Fruit fly (Drosophila melanogaster) whole organism, wandering third instar larva: Measurements from ENCODE around the gene CG45263.

Experiments used
- Abd-B ChIP-seq: fragments of >200 bp; optimal IDR thresholded peaks from 2 replicates; lab custom pipeline; 2017; ENCODE audit warnings: missing biosample characterization, missing genetic modification characterization
- CG9705 ChIP-seq: fragments of 200-800 bp; sonication (Bioruptor generic); optimal IDR thresholded peaks from 2 replicates; lab custom pipeline; 2018; ENCODE audit warnings: missing biosample characterization, mild to moderate bottlenecking, missing genetic modification characterization
- CrebA ChIP-seq: fragments of 200-800 bp; sonication (Bioruptor generic); optimal IDR thresholded peaks from 2 replicates; lab custom pipeline; 2016; ENCODE audit warnings: missing biosample characterization, mild to moderate bottlenecking, missing genetic modification characterization, borderline replicate concordance
- Dfd ChIP-seq: fragments of >200 bp; optimal IDR thresholded peaks from 2 replicates; lab custom pipeline; 2017; ENCODE audit warnings: missing biosample characterization, missing genetic modification characterization
- Dif ChIP-seq: fragments of 200-275, 200-300 bp; sonication (Bioruptor generic); optimal IDR thresholded peaks from 2 replicates; lab custom pipeline; 2018; ENCODE audit warnings: missing biosample characterization, missing genetic modification characterization; ENCODE audit not compliant: partially characterized antibody
- Hr78 ChIP-seq: fragments of >200 bp; optimal IDR thresholded peaks from 2 replicates; lab custom pipeline; 2017; ENCODE audit warnings: missing biosample characterization, missing genetic modification characterization
- Hr83 ChIP-seq: fragments of 200-300 bp; sonication (Bioruptor generic); optimal IDR thresholded peaks from 2 replicates; lab custom pipeline; 2016; ENCODE audit warnings: missing biosample characterization, mild to moderate bottlenecking, missing genetic modification characterization, moderate library complexity; ENCODE audit not compliant: poor library complexity, severe bottlenecking
- Jra ChIP-seq: sonication (Bioruptor generic); optimal IDR thresholded peaks from 2 replicates; lab custom pipeline; 2016; ENCODE audit warnings: missing biosample characterization, missing genetic modification characterization
- Mio ChIP-seq: sonication (Bioruptor generic); optimal IDR thresholded peaks from 2 replicates; lab custom pipeline; 2016; ENCODE audit warnings: missing biosample characterization, missing genetic modification characterization
- N ChIP-seq: fragments of >200 bp; optimal IDR thresholded peaks from 2 replicates; lab custom pipeline; 2018; ENCODE audit warnings: missing biosample characterization, missing external identifiers, missing genetic modification characterization
- Rel ChIP-seq, 2 experiments: fragments of 200-800 bp; sonication (Bioruptor generic) in 1 of 2; optimal IDR thresholded peaks; 2 replicates in 1 of 2; 3 replicates in 1 of 2; lab custom pipeline; 2016 to 2019; ENCODE audit warnings: mild to moderate bottlenecking in 2 of 2, missing biosample characterization in 2 of 2, missing genetic modification characterization in 2 of 2, moderate library complexity in 1 of 2
- Sp1 ChIP-seq: fragments of 200-800 bp; sonication (Bioruptor generic); optimal IDR thresholded peaks from 3 replicates; lab custom pipeline; 2019; ENCODE audit warnings: missing biosample characterization, mild to moderate bottlenecking, missing genetic modification characterization, moderate library complexity
- Vsx2 ChIP-seq: fragments of 200-300, 225-300 bp; sonication (Bioruptor generic); optimal IDR thresholded peaks from 2 replicates; lab custom pipeline; 2018; ENCODE audit warnings: missing biosample characterization, missing genetic modification characterization; ENCODE audit not compliant: partially characterized antibody
- brk ChIP-seq: fragments of 200-800 bp; sonication (Bioruptor generic); optimal IDR thresholded peaks from 2 replicates; lab custom pipeline; 2016; ENCODE audit warnings: missing biosample characterization, mild to moderate bottlenecking, missing genetic modification characterization
- dl ChIP-seq, 2 experiments: fragments of 175-275, 200-275 bp in 1 of 2; fragments of 200-275 bp in 1 of 2; sonication (Bioruptor generic); optimal IDR thresholded peaks; lab custom pipeline; 2018; ENCODE audit warnings: mild to moderate bottlenecking in 2 of 2, missing biosample characterization in 2 of 2, missing genetic modification characterization in 2 of 2, moderate library complexity in 2 of 2; ENCODE audit not compliant: partially characterized antibody in 2 of 2, insufficient read depth in 1 of 2
- dmrt93B ChIP-seq: fragments of 200-800 bp; sonication (Bioruptor generic); optimal IDR thresholded peaks from 2 replicates; lab custom pipeline; 2018; ENCODE audit warnings: missing biosample characterization, mild to moderate bottlenecking, missing genetic modification characterization
- dsf ChIP-seq: sonication (Bioruptor generic); optimal IDR thresholded peaks from 2 replicates; lab custom pipeline; 2016; ENCODE audit warnings: missing biosample characterization, missing genetic modification characterization, borderline replicate concordance
- ey ChIP-seq: fragments of 200-800 bp; sonication (Bioruptor generic); optimal IDR thresholded peaks from 2 replicates; lab custom pipeline; 2016; ENCODE audit warnings: missing biosample characterization, missing genetic modification characterization
- fru ChIP-seq: fragments of 200-800 bp; sonication (Bioruptor generic); optimal IDR thresholded peaks from 3 replicates; lab custom pipeline; 2016; ENCODE audit warnings: missing biosample characterization, mild to moderate bottlenecking, missing genetic modification characterization
- h ChIP-seq: fragments of 200-800 bp; sonication (Bioruptor generic); optimal IDR thresholded peaks from 3 replicates; lab custom pipeline; 2016; ENCODE audit warnings: missing biosample characterization, mild to moderate bottlenecking, missing genetic modification characterization
- pan ChIP-seq: fragments of >200 bp; optimal IDR thresholded peaks from 2 replicates; lab custom pipeline; 2017
- psq ChIP-seq: fragments of 200-800 bp; sonication (Bioruptor generic); optimal IDR thresholded peaks from 3 replicates; lab custom pipeline; 2017; ENCODE audit warnings: missing biosample characterization, mild to moderate bottlenecking, missing genetic modification characterization, moderate library complexity
- rgr ChIP-seq: fragments of 200-800 bp; sonication (Bioruptor generic); optimal IDR thresholded peaks from 3 replicates; lab custom pipeline; 2016; ENCODE audit warnings: missing biosample characterization, mild to moderate bottlenecking, missing genetic modification characterization
- sage ChIP-seq: fragments of 200-800 bp; sonication (Bioruptor generic); optimal IDR thresholded peaks from 2 replicates; lab custom pipeline; 2016; ENCODE audit warnings: missing biosample characterization, mild to moderate bottlenecking, missing genetic modification characterization
- sv ChIP-seq: fragments of 200-800 bp; sonication (Bioruptor generic); optimal IDR thresholded peaks from 3 replicates; lab custom pipeline; 2016; ENCODE audit warnings: missing biosample characterization, missing genetic modification characterization
- usp ChIP-seq: fragments of >200 bp; optimal IDR thresholded peaks from 2 replicates; lab custom pipeline; 2017; ENCODE audit warnings: missing biosample characterization, missing genetic modification characterization

The CG45263 gene

dm6 chr3R:8333768-8334470, 143.5 kb downstream of the CG45263 start, which contains the start of gene Poxm (continued):
- TF ChIP-seq rgr (GFP tag; lab: Kevin White, UChicago) (peak; percentile 81), dsf (GFP tag; lab: Kevin White, UChicago) (peak; percentile 46), Dif (peak; percentile 78), fru (GFP tag; lab: Kevin White, UChicago) (peak; percentile 90), pan (lab: Kevin White, UChicago) (no peak), sage (GFP tag; lab: Kevin White, UChicago) (peak; percentile 69), sv (GFP tag; lab: Kevin White, UChicago) (peak; percentile 83), Rel (GFP tag; optimal IDR thresholded peaks at IDR 0.05; lab: Kevin White, UChicago) (no peak), Rel (tag; optimal IDR thresholded peaks at IDR 0.05; lab: Kevin White, UChicago) (peak; percentile 54), CrebA (GFP tag; lab: Kevin White, UChicago) (no peak), Dfd (GFP tag; lab: Kevin White, UChicago) (peak; percentile 83), Mio (GFP tag; lab: Kevin White, UChicago) (peak; percentile 17), dmrt93B (GFP tag; lab: Kevin White, UChicago) (peak; percentile 97)

- no peak for TF ChIP-seq sage (GFP tag; lab: Kevin White, UChicago)
- no peak for TF ChIP-seq usp (GFP tag; lab: Kevin White, UChicago)
- no peak for TF ChIP-seq pan (lab: Kevin White, UChicago)
- no peak for TF ChIP-seq dl (GFP tag; optimal IDR thresholded peaks at IDR 0.05; lab: Kevin White, UChicago; ENCODE audit: insufficient read depth in 1 of 2, partially characterized antibody in 2 of 2)
- no peak for TF ChIP-seq brk (GFP tag; lab: Kevin White, UChicago)
- no peak for TF ChIP-seq Hr78 (GFP tag; lab: Kevin White, UChicago)
- TF ChIP-seq Abd-B: no peak
- TF ChIP-seq sv (GFP tag; lab: Kevin White, UChicago): no peak
- TF ChIP-seq Jra (GFP tag; lab: Kevin White, UChicago): no peak
- TF ChIP-seq h (GFP tag; lab: Kevin White, UChicago): no peak
- no peak for TF ChIP-seq CrebA (GFP tag; lab: Kevin White, UChicago)
- TF ChIP-seq ey (GFP tag; lab: Kevin White, UChicago): no peak
- TF ChIP-seq Hr83 (GFP tag; lab: Kevin White, UChicago): no peak
- TF ChIP-seq CG9705 (GFP tag; lab: Kevin White, UChicago): no peak
- no peak for TF ChIP-seq dmrt93B (GFP tag; lab: Kevin White, UChicago)
- no peak for TF ChIP-seq Mio (GFP tag; lab: Kevin White, UChicago)
Observed at dm6 chr3R:8329628-8330027, 147.8 kb downstream of the CG45263 start.

- TF ChIP-seq dsf (GFP tag; lab: Kevin White, UChicago): no peak
- TF ChIP-seq Vsx2 (GFP tag; lab: Kevin White, UChicago): no peak
- no peak for TF ChIP-seq CrebA (GFP tag; lab: Kevin White, UChicago)
- no peak for TF ChIP-seq rgr (GFP tag; lab: Kevin White, UChicago)
- no peak for TF ChIP-seq ey (GFP tag; lab: Kevin White, UChicago)
- no peak for TF ChIP-seq Rel (GFP tag; optimal IDR thresholded peaks at IDR 0.05; lab: Kevin White, UChicago)
- TF ChIP-seq Rel (tag; optimal IDR thresholded peaks at IDR 0.05; lab: Kevin White, UChicago): no peak
- no peak for TF ChIP-seq Dif
Observed at dm6 chr3R:8327967-8328789, 149.2 kb downstream of the CG45263 start.

- TF ChIP-seq N (GFP tag; lab: Kevin White, UChicago) (no peak), dsf (GFP tag; lab: Kevin White, UChicago) (no peak), sv (GFP tag; lab: Kevin White, UChicago) (no peak), Mio (GFP tag; lab: Kevin White, UChicago) (no peak), CG9705 (GFP tag; lab: Kevin White, UChicago) (no peak), Sp1 (no peak), dmrt93B (GFP tag; lab: Kevin White, UChicago) (no peak), Hr78 (GFP tag; lab: Kevin White, UChicago) (no peak), psq (no peak)
Observed at dm6 chr3R:8326884-8327283, 150.5 kb downstream of the CG45263 start.
